Worm (Caenorhabditis elegans) whole organism, L2 larva: ENCODE data around the gene F09G2.2.

Source experiments
- C34F6.9 ChIP-seq: fragments of 150-350 bp; optimal IDR thresholded peaks from 2 replicates; lab custom pipeline; 2014; ENCODE audit warnings: missing biosample characterization, missing genetic modification characterization
- F13H6.1 ChIP-seq: sonication (generic microtip); optimal IDR thresholded peaks from 2 replicates; lab custom pipeline; 2016; ENCODE audit warnings: missing genetic modification characterization, missing compliant biosample characterization
- R02D3.7 ChIP-seq: fragments of 150-350 bp; optimal IDR thresholded peaks from 2 replicates; lab custom pipeline; 2014; ENCODE audit warnings: missing biosample characterization, missing genetic modification characterization
- Y55F3AM.14 ChIP-seq: fragments of 200-800 bp; sonication (Bioruptor generic); optimal IDR thresholded peaks from 2 replicates; lab custom pipeline; 2018; ENCODE audit warnings: mild to moderate bottlenecking, missing genetic modification characterization, missing compliant biosample characterization
- ZK546.5 ChIP-seq: sonication (generic microtip); optimal IDR thresholded peaks from 2 replicates; lab custom pipeline; 2017; ENCODE audit warnings: missing biosample characterization, missing genetic modification characterization
- alr-1 ChIP-seq: fragments of 150-350 bp; optimal IDR thresholded peaks from 2 replicates; lab custom pipeline; 2014; ENCODE audit warnings: missing biosample characterization, missing genetic modification characterization
- aly-2 ChIP-seq: fragments of 150-350 bp; optimal IDR thresholded peaks from 2 replicates; lab custom pipeline; 2014; ENCODE audit warnings: missing biosample characterization, missing genetic modification characterization
- ama-1 ChIP-seq: fragments of 150-350 bp; optimal IDR thresholded peaks from 2 replicates; lab custom pipeline; 2018; ENCODE audit warnings: inconsistent platforms
- ceh-16 ChIP-seq: fragments of 150-350 bp; optimal IDR thresholded peaks from 2 replicates; lab custom pipeline; 2014; ENCODE audit warnings: missing biosample characterization, missing genetic modification characterization
- dmd-4 ChIP-seq: sonication (generic microtip); optimal IDR thresholded peaks from 2 replicates; lab custom pipeline; 2017; ENCODE audit warnings: missing biosample characterization, missing genetic modification characterization
- egl-27 ChIP-seq: sonication (generic microtip); optimal IDR thresholded peaks from 3 replicates; lab custom pipeline; 2017; ENCODE audit warnings: missing biosample characterization, missing genetic modification reagents, missing genetic modification characterization
- elt-1 ChIP-seq: fragments of 150-350 bp; optimal IDR thresholded peaks from 2 replicates; lab custom pipeline; 2014; ENCODE audit warnings: missing biosample characterization, missing genetic modification characterization
- elt-3 ChIP-seq: sonication (generic microtip); optimal IDR thresholded peaks from 2 replicates; lab custom pipeline; 2017; ENCODE audit warnings: missing biosample characterization, missing genetic modification characterization
- fos-1 ChIP-seq: fragments of 150-350 bp; optimal IDR thresholded peaks from 2 replicates; lab custom pipeline; 2014; ENCODE audit warnings: missing biosample characterization, missing genetic modification characterization
- gmeb-1 ChIP-seq: fragments of 150-350 bp; optimal IDR thresholded peaks from 2 replicates; lab custom pipeline; 2014; ENCODE audit warnings: missing biosample characterization, missing genetic modification characterization
- lin-11 ChIP-seq: fragments of 150-350 bp; sonication (generic microtip); optimal IDR thresholded peaks from 2 replicates; lab custom pipeline; 2014; ENCODE audit warnings: missing biosample characterization, missing genetic modification characterization, inconsistent platforms, mixed read lengths
- lin-13 ChIP-seq: fragments of 150-350 bp; optimal IDR thresholded peaks from 2 replicates; lab custom pipeline; 2014; ENCODE audit warnings: missing biosample characterization, missing genetic modification reagents, missing genetic modification characterization
- lin-39 ChIP-seq: fragments of 150-350 bp; optimal IDR thresholded peaks from 2 replicates; lab custom pipeline; 2014; ENCODE audit warnings: missing biosample characterization, missing genetic modification reagents, missing genetic modification characterization
- mab-5 ChIP-seq: fragments of 150-350 bp; optimal IDR thresholded peaks from 2 replicates; lab custom pipeline; 2014; ENCODE audit warnings: missing biosample characterization, missing genetic modification characterization
- mbf-1 ChIP-seq: sonication (generic microtip); optimal IDR thresholded peaks from 2 replicates; lab custom pipeline; 2017; ENCODE audit warnings: missing biosample characterization, missing genetic modification characterization
- mdl-1 ChIP-seq, 2 experiments: fragments of 150-350 bp in 1 of 2; sonication (generic microtip) in 1 of 2; optimal IDR thresholded peaks; 2 replicates each; lab custom pipeline; 2017; ENCODE audit warnings: missing biosample characterization in 2 of 2, missing genetic modification characterization in 2 of 2
- nhr-10 ChIP-seq: sonication (generic microtip); optimal IDR thresholded peaks from 2 replicates; lab custom pipeline; 2017; ENCODE audit warnings: missing biosample characterization, missing genetic modification characterization
- nhr-11 ChIP-seq: fragments of 150-350 bp; optimal IDR thresholded peaks from 2 replicates; lab custom pipeline; 2014; ENCODE audit warnings: missing biosample characterization, missing genetic modification characterization
- nhr-129 ChIP-seq: fragments of 150-350 bp; optimal IDR thresholded peaks from 2 replicates; lab custom pipeline; 2014; ENCODE audit warnings: missing biosample characterization, missing genetic modification characterization
- nhr-21 ChIP-seq: fragments of 150-350 bp; optimal IDR thresholded peaks from 2 replicates; lab custom pipeline; 2014; ENCODE audit warnings: missing biosample characterization, missing genetic modification characterization
- nhr-23 ChIP-seq: fragments of 150-350 bp; optimal IDR thresholded peaks from 2 replicates; lab custom pipeline; 2014; ENCODE audit warnings: missing biosample characterization, missing genetic modification reagents, missing genetic modification characterization
- nhr-6 ChIP-seq: fragments of 150-350 bp; optimal IDR thresholded peaks from 2 replicates; lab custom pipeline; 2014; ENCODE audit warnings: missing biosample characterization, missing genetic modification characterization
- peb-1 ChIP-seq: fragments of 150-350 bp; optimal IDR thresholded peaks from 2 replicates; lab custom pipeline; 2014; ENCODE audit warnings: missing biosample characterization, missing genetic modification characterization
- skn-1 ChIP-seq: sonication (generic microtip); optimal IDR thresholded peaks from 2 replicates; lab custom pipeline; 2017; ENCODE audit warnings: missing biosample characterization, missing genetic modification characterization
- sma-3 ChIP-seq: sonication (generic microtip); optimal IDR thresholded peaks from 2 replicates; lab custom pipeline; 2016; ENCODE audit warnings: missing genetic modification reagents, missing genetic modification characterization, missing compliant biosample characterization
- sma-9 ChIP-seq, 2 experiments: fragments of 150-350 bp in 1 of 2; sonication (generic microtip) in 1 of 2; optimal IDR thresholded peaks; 2 replicates each; lab custom pipeline; 2014 to 2016; ENCODE audit warnings: missing genetic modification characterization in 2 of 2, mild to moderate bottlenecking in 1 of 2, missing biosample characterization in 1 of 2, missing compliant biosample characterization in 1 of 2, missing genetic modification reagents in 1 of 2, moderate library complexity in 1 of 2
- unc-39 ChIP-seq: fragments of 150-350 bp; optimal IDR thresholded peaks from 2 replicates; lab custom pipeline; 2014; ENCODE audit warnings: missing biosample characterization, missing genetic modification characterization
- unc-55 ChIP-seq: fragments of 150-350 bp; sonication (generic microtip); optimal IDR thresholded peaks from 3 replicates; lab custom pipeline; 2014; ENCODE audit warnings: missing biosample characterization, missing genetic modification reagents, missing genetic modification characterization
- zag-1 ChIP-seq: fragments of 150-350 bp; optimal IDR thresholded peaks from 2 replicates; lab custom pipeline; 2014; ENCODE audit warnings: missing biosample characterization, missing genetic modification characterization
- ztf-1 ChIP-seq: fragments of 200-800 bp; sonication (Bioruptor generic); conservative IDR thresholded peaks from 2 replicates; pipeline ENCODE4 v1.3.6; 2022; ENCODE audit warnings: missing genetic modification characterization, missing compliant biosample characterization
- ztf-4 ChIP-seq: fragments of 150-350 bp; optimal IDR thresholded peaks from 2 replicates; lab custom pipeline; 2014; ENCODE audit warnings: missing biosample characterization, missing genetic modification characterization

Gene F09G2.2

DNA sequence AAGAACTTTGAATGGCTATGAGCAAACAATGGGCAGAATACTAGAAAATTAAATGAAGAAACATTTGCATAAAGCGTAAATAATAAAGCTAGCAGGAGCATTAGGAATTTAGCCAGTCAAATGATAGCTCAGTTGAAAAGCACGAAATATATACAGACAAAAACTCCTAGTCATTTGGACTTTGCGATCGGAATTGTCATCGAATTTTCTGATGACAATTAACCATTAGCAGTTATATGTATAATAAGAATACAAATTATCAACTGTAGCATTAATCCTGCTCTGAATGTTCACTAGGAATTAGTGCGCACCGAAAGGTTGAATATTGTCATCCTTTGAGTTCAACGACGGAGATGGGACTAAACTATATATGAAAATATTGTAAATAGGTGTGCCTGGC, 49.3 kb upstream of the F09G2.2 start, which contains the start of gene ugt-38:
Gene ugt-38, minus strand, starts transcription at position 101 of the 400 bp plus-strand sequence.
- TF ChIP-seq skn-1 (tag; lab: Kevin White, UChicago) (no peak), peb-1 (tag; lab: Kevin White, UChicago) (no peak), egl-27 (tag; lab: Kevin White, UChicago) (no peak), dmd-4 (no peak), aly-2 (tag; lab: Kevin White, UChicago) (no peak), nhr-21 (tag; lab: Kevin White, UChicago) (no peak), nhr-129 (tag; lab: Kevin White, UChicago) (no peak), unc-55 (GFP tag; lab: Kevin White, UChicago) (no peak), sma-9 (GFP tag; optimal IDR thresholded peaks at IDR 0.05; lab: Kevin White, UChicago) (no peak), sma-9 (tag; optimal IDR thresholded peaks at IDR 0.05; lab: Kevin White, UChicago) (no peak), mdl-1 (tag; optimal IDR thresholded peaks at IDR 0.05; lab: Kevin White, UChicago) (no peak), sma-3 (no peak), unc-39 (tag; lab: Kevin White, UChicago) (no peak), mab-5 (tag; lab: Kevin White, UChicago) (no peak), nhr-11 (tag; lab: Kevin White, UChicago) (no peak), C34F6.9 (tag; lab: Kevin White, UChicago) (no peak), nhr-10 (tag; lab: Kevin White, UChicago) (no peak), ama-1 (lab: Kevin White, UChicago) (no peak)

DNA sequence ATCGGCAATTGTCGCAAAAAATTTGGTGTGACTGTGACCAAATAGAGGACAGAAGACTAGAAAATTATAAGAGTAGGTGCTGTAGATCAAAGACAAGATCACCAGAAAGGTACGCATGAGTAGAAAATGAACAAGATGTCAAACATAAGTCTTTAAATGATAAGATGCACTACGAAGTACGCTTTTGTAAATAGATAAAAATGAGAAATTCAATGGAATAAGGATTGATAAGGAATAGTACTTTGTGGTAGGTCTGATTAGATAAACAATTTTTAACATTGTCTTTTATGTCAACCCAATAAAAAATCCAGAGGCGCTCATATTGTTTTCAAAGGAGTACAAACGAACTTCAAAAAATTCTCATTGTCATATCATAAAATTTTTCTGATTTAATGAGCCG, 46.1 kb upstream of the F09G2.2 start, which contains the start of gene F10D2.8:
Gene F10D2.8, minus strand, starts transcription at position 145 of the 400 bp plus-strand sequence.
- TF ChIP-seq lin-13 (no peak), gmeb-1 (peak; percentile 6), fos-1 (peak; percentile 77), ama-1 (lab: Kevin White, UChicago) (no peak)

DNA sequence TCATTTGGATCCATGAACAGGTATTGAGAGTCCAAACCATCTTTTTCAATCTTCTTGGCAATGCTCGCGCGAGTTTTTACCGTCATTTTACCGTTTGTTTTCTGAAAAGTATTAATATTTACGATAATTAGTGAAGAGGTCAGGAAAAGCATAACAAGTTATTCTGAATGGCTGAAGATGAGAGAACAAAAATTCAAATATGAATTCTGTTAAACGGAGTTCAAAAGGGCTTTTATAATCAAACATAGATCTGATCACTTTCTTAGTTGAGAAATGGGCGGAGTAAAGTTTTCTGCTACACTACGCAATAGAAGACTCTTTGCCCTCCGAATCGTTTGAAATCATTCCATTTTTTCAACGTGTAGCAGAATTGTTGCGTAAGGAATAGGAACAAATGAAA, 43.7 kb upstream of the F09G2.2 start, which contains the start of gene fat-7:
Gene fat-7, minus strand, starts transcription at position 101 of the 400 bp plus-strand sequence.
- TF ChIP-seq mbf-1 (tag; lab: Kevin White, UChicago) (no peak), unc-55 (GFP tag; lab: Kevin White, UChicago) (no peak), nhr-6 (no peak), nhr-11 (tag; lab: Kevin White, UChicago) (no peak), ZK546.5 (tag; lab: Kevin White, UChicago) (no peak), alr-1 (tag; lab: Kevin White, UChicago) (no peak), Y55F3AM.14 (GFP tag; lab: Kevin White, UChicago) (no peak), ceh-16 (tag; lab: Kevin White, UChicago) (no peak), gmeb-1 (no peak), skn-1 (tag; lab: Kevin White, UChicago) (no peak), R02D3.7 (no peak), C34F6.9 (tag; lab: Kevin White, UChicago) (no peak), lin-11 (tag; lab: Kevin White, UChicago) (no peak), unc-39 (tag; lab: Kevin White, UChicago) (no peak), dmd-4 (no peak), nhr-129 (tag; lab: Kevin White, UChicago) (no peak), ztf-4 (no peak), elt-1 (tag; lab: Kevin White, UChicago) (no peak)

DNA sequence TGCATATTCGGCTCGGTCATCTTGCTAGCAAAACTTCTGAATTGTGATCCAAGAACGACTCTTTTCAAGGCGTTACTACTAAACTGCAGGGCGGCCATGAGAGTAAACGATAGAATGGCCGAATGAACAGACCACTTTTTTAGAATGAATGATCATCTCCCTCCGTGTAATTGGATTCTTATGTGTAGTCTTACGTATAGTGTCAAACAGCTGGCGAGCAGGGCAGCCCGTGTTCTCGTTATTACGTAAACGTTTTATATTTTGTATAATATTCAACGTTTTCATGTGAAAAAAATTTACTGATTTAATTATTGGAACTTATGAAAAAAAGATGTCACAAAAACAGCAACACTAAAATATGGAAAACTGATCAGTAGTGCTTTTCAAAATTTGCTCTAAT, 40.6 kb upstream of the F09G2.2 start, which contains the start of gene F10D2.10:
Gene F10D2.10, minus strand, starts transcription at position 101 of the 400 bp plus-strand sequence.
- no peak for TF ChIP-seq ztf-1 (GFP tag; lab: Robert Waterston, UW)
- no peak for TF ChIP-seq fos-1
- no peak for TF ChIP-seq dmd-4
- TF ChIP-seq lin-11 (tag; lab: Kevin White, UChicago): no peak
- no peak for TF ChIP-seq lin-39 (tag; lab: Kevin White, UChicago)
- no peak for TF ChIP-seq ztf-4
- TF ChIP-seq nhr-11 (tag; lab: Kevin White, UChicago): no peak
- TF ChIP-seq Y55F3AM.14 (GFP tag; lab: Kevin White, UChicago): no peak
- no peak for TF ChIP-seq F13H6.1 (tag; lab: Kevin White, UChicago)
- TF ChIP-seq nhr-6: no peak

DNA sequence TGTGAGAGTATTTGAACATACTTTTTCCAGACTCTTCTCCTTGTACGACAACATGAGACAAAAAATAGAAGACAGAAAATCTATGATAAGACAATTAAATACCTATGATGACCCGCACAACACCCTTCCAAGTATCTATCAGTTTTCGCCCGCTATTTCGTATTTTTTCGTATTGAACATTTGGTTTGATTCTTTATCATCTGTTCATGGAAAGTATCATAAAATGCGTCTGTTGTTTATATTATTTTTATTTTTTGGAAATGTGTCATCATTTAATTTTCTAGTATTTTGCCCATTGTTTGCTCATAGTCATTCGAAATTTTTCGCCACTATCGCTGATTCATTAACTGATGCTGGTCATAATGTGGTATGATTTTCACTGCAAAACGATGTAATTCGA, 39.6 kb upstream of the F09G2.2 start, which contains the start of gene ugt-39:
Gene ugt-39, plus strand, starts transcription at position 54 of the 400 bp plus-strand sequence.
- no peak for TF ChIP-seq zag-1 (tag; lab: Kevin White, UChicago)
- TF ChIP-seq mbf-1 (tag; lab: Kevin White, UChicago): no peak
- no peak for TF ChIP-seq Y55F3AM.14 (GFP tag; lab: Kevin White, UChicago)
- no peak for TF ChIP-seq nhr-23 (tag; lab: Kevin White, UChicago)
- TF ChIP-seq nhr-21 (tag; lab: Kevin White, UChicago): no peak
- TF ChIP-seq sma-9 (GFP tag; optimal IDR thresholded peaks at IDR 0.05; lab: Kevin White, UChicago): peak; percentile 51
- TF ChIP-seq sma-9 (tag; optimal IDR thresholded peaks at IDR 0.05; lab: Kevin White, UChicago): no peak
- TF ChIP-seq fos-1: peak; percentile 58
- TF ChIP-seq lin-11 (tag; lab: Kevin White, UChicago): no peak
- TF ChIP-seq R02D3.7: no peak
- TF ChIP-seq sma-3: peak; percentile 1
- no peak for TF ChIP-seq alr-1 (tag; lab: Kevin White, UChicago)
- TF ChIP-seq elt-3: no peak
- TF ChIP-seq unc-55 (GFP tag; lab: Kevin White, UChicago): no peak
- TF ChIP-seq, all 48 proteins: peak for 3
